Worm (Caenorhabditis elegans) whole organism, mixed stage, embryonic: Measurements from ENCODE around the gene ugt-21.

Experiments
- M03D4.4 ChIP-seq: sonication (generic microtip); optimal IDR thresholded peaks from 2 replicates; lab custom pipeline; 2017; ENCODE audit warnings: mild to moderate bottlenecking, missing genetic modification characterization, missing compliant biosample characterization
- bed-3 ChIP-seq: fragments of 200-800 bp; sonication (Bioruptor generic); optimal IDR thresholded peaks from 3 replicates; lab custom pipeline; 2018; ENCODE audit warnings: mild to moderate bottlenecking, missing genetic modification characterization, moderate library complexity, missing compliant biosample characterization
- blmp-1 ChIP-seq: fragments of 150-350 bp; optimal IDR thresholded peaks from 2 replicates; lab custom pipeline; 2014; ENCODE audit warnings: missing biosample characterization, missing genetic modification characterization
- ceh-39 ChIP-seq: fragments of 150-350 bp; optimal IDR thresholded peaks from 2 replicates; lab custom pipeline; 2014; ENCODE audit warnings: missing biosample characterization, missing genetic modification characterization
- ceh-43 ChIP-seq: fragments of 200-800 bp; sonication (Bioruptor generic); optimal IDR thresholded peaks from 2 replicates; lab custom pipeline; 2018; ENCODE audit warnings: mild to moderate bottlenecking, missing genetic modification characterization, moderate library complexity, missing compliant biosample characterization
- ceh-83 ChIP-seq: fragments of 200-800 bp; sonication (Bioruptor generic); optimal IDR thresholded peaks from 2 replicates; lab custom pipeline; 2018; ENCODE audit warnings: mild to moderate bottlenecking, missing genetic modification characterization, missing compliant biosample characterization
- ces-1 ChIP-seq: fragments of 150-350 bp; optimal IDR thresholded peaks from 2 replicates; lab custom pipeline; 2014; ENCODE audit warnings: missing biosample characterization, missing genetic modification reagents, missing genetic modification characterization
- drap-1 ChIP-seq: fragments of 200-800 bp; sonication (Bioruptor generic); optimal IDR thresholded peaks from 3 replicates; lab custom pipeline; 2018; ENCODE audit warnings: mild to moderate bottlenecking, missing genetic modification characterization, missing compliant biosample characterization
- elt-1 ChIP-seq: sonication (generic microtip); optimal IDR thresholded peaks from 2 replicates; lab custom pipeline; 2017; ENCODE audit warnings: missing genetic modification characterization, mild to moderate bottlenecking, missing compliant biosample characterization, antibody characterized with exemption, moderate library complexity, borderline replicate concordance; ENCODE audit not compliant: insufficient read depth
- flh-1 ChIP-seq: fragments of 200-800 bp; sonication (Bioruptor generic); optimal IDR thresholded peaks from 2 replicates; lab custom pipeline; 2018; ENCODE audit warnings: mild to moderate bottlenecking, missing genetic modification characterization, moderate library complexity, missing compliant biosample characterization
- ham-2 ChIP-seq: fragments of 200-800 bp; sonication (Bioruptor generic); optimal IDR thresholded peaks from 2 replicates; lab custom pipeline; 2018; ENCODE audit warnings: mild to moderate bottlenecking, missing genetic modification characterization, missing compliant biosample characterization
- hlh-1 ChIP-seq: fragments of 150-350 bp; optimal IDR thresholded peaks from 2 replicates; lab custom pipeline; 2014; ENCODE audit warnings: missing biosample characterization, missing genetic modification reagents, missing genetic modification characterization
- lin-13 ChIP-seq: fragments of 150-350 bp; optimal IDR thresholded peaks from 2 replicates; lab custom pipeline; 2014; ENCODE audit warnings: missing biosample characterization, missing genetic modification characterization
- lin-32 ChIP-seq: fragments of 200-800 bp; sonication (Bioruptor generic); optimal IDR thresholded peaks from 2 replicates; lab custom pipeline; 2018; ENCODE audit warnings: mild to moderate bottlenecking, missing genetic modification characterization, missing compliant biosample characterization
- lsy-2 ChIP-seq: fragments of 150-350 bp; optimal IDR thresholded peaks from 2 replicates; lab custom pipeline; 2014; ENCODE audit warnings: missing biosample characterization, missing genetic modification characterization
- mab-5 ChIP-seq: fragments of 150-350 bp; optimal IDR thresholded peaks from 2 replicates; lab custom pipeline; 2014; ENCODE audit warnings: missing biosample characterization, missing genetic modification characterization
- mep-1 ChIP-seq: fragments of 150-350 bp; optimal IDR thresholded peaks from 2 replicates; lab custom pipeline; 2017; ENCODE audit warnings: missing biosample characterization, missing genetic modification reagents, missing genetic modification characterization, inconsistent platforms
- mls-2 ChIP-seq: sonication (generic microtip); optimal IDR thresholded peaks from 2 replicates; lab custom pipeline; 2016; ENCODE audit warnings: mild to moderate bottlenecking, missing genetic modification characterization, moderate library complexity, missing compliant biosample characterization
- nhr-12 ChIP-seq: fragments of 150-350 bp; optimal IDR thresholded peaks from 2 replicates; lab custom pipeline; 2014; ENCODE audit warnings: missing biosample characterization, missing genetic modification characterization
- nhr-237 ChIP-seq: fragments of 150-350 bp; optimal IDR thresholded peaks from 2 replicates; lab custom pipeline; 2014; ENCODE audit warnings: missing biosample characterization, missing genetic modification characterization
- nhr-28 ChIP-seq: fragments of 150-350 bp; optimal IDR thresholded peaks from 2 replicates; lab custom pipeline; 2014; ENCODE audit warnings: missing biosample characterization, missing genetic modification characterization
- nhr-76 ChIP-seq: sonication (generic microtip); optimal IDR thresholded peaks from 2 replicates; lab custom pipeline; 2017; ENCODE audit warnings: missing biosample characterization, missing genetic modification characterization
- pha-4 ChIP-seq: fragments of 150-350 bp; optimal IDR thresholded peaks from 2 replicates; lab custom pipeline; 2018; ENCODE audit warnings: missing biosample characterization, missing genetic modification reagents, missing genetic modification characterization
- sem-2 ChIP-seq: fragments of 200-800 bp; sonication (Bioruptor generic); optimal IDR thresholded peaks from 2 replicates; lab custom pipeline; 2018; ENCODE audit warnings: mild to moderate bottlenecking, missing genetic modification characterization, missing compliant biosample characterization
- snpc-4 ChIP-seq: fragments of 150-350 bp; optimal IDR thresholded peaks from 2 replicates; lab custom pipeline; 2014; ENCODE audit warnings: missing biosample characterization, missing genetic modification characterization
- sptf-1 ChIP-seq: sonication (generic microtip); optimal IDR thresholded peaks from 2 replicates; lab custom pipeline; 2017; ENCODE audit warnings: mild to moderate bottlenecking, missing genetic modification characterization, moderate library complexity, missing compliant biosample characterization
- unc-120 ChIP-seq: sonication (generic microtip); optimal IDR thresholded peaks from 2 replicates; lab custom pipeline; 2017; ENCODE audit warnings: missing genetic modification characterization, missing compliant biosample characterization; ENCODE audit not compliant: poor library complexity, severe bottlenecking
- unc-62 ChIP-seq: fragments of 150-350 bp; optimal IDR thresholded peaks from 2 replicates; lab custom pipeline; 2014; ENCODE audit warnings: missing biosample characterization, missing genetic modification reagents, missing genetic modification characterization
- zip-8 ChIP-seq: fragments of 150-350 bp; optimal IDR thresholded peaks from 2 replicates; lab custom pipeline; 2014; ENCODE audit warnings: missing biosample characterization, missing genetic modification characterization
- ztf-11 ChIP-seq: fragments of 150-350 bp; optimal IDR thresholded peaks from 2 replicates; lab custom pipeline; 2014; ENCODE audit warnings: missing biosample characterization, missing genetic modification characterization

Gene ugt-21

DNA sequence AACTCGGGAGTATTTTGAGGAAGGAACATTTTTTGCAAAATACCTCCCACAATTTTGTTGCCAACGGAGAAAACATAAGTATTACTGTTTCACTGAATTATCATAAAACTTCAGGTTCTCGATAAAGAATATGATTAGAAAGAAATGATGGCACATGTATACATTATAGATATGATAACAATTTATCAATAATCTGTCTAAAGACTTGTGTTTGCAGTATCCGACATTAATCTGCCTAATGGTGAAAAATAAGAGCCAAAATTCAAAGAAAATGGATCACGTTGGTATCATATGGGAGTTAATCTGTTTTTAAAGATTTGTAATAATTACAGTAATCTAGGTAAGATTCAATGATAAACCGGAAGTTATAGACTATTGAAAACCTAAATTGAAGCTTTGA is 20.5 kb downstream of the ugt-21 start:
- TF ChIP-seq drap-1 (no peak), snpc-4 (tag; lab: Kevin White, UChicago) (no peak), mls-2 (tag; lab: Kevin White, UChicago) (no peak), unc-120 (tag; lab: Kevin White, UChicago) (no peak), nhr-28 (tag; lab: Kevin White, UChicago) (no peak), nhr-12 (no peak), bed-3 (GFP tag; lab: Kevin White, UChicago) (no peak), ham-2 (no peak)

DNA sequence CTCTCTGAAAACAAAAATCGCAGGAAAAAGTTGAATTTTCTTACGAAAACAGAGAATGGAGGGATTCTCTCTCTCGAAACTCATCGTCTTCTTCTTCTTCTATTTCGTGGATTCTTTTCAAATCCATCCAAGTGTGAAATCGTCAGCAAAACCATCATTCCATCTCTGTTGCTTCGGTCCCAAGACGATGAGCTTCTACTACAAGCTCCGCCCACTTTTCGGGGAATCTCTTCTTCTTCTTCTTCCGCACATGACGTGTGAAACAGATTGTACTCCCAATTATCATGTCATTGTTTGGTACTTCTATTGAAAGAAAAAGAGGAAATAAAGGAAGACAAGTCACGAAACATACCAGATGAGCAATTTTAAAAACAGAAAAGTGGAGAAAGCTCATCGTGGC is 23.0 kb downstream of the ugt-21 start:
- TF ChIP-seq nhr-12 (no peak), unc-62 (GFP tag; lab: Kevin White, UChicago) (no peak)
- TF ChIP-seq, all 35 proteins: peak for 0

DNA sequence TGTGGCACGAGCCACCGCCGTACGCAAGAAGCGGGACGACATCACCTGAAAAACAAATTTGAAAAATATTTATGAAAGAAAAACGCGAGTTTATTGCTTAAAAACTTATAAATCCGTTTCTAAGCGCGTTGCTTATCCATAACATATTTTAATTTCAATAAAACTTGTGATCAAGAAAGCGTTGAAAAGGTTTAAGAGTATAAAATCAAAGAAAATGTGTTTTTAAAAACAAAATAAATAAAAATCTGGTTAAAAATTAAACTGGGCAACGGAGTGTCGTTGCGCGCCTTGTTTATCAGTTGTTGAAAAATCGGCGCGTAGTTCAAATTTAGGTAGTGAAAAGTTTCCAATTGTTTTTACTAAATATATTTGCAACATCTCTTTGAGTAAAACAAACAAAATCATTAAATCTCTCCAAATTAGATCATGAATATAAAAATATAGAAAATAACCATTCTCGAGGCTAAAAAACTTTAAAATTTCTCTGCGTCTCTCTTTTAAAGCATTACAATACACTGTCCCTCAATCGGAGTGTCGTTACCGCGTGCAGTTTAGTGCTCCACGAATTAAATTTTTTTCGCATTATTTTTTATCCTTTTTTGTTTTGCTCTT is 24.8 kb downstream of the ugt-21 start, which contains the start of gene ndua-5:
ndua-5 (minus strand) TSS at position 51 of the 612 bp plus-strand sequence.
- TF ChIP-seq ham-2 (no peak), ces-1 (GFP tag; lab: Kevin White, UChicago) (peak; percentile 36), lsy-2 (tag; lab: Kevin White, UChicago) (peak; percentile 52), nhr-237 (tag; lab: Kevin White, UChicago) (peak; percentile 29), mep-1 (tag; lab: Kevin White, UChicago) (no peak)
- TF ChIP-seq, all 35 proteins: peak for 3

DNA sequence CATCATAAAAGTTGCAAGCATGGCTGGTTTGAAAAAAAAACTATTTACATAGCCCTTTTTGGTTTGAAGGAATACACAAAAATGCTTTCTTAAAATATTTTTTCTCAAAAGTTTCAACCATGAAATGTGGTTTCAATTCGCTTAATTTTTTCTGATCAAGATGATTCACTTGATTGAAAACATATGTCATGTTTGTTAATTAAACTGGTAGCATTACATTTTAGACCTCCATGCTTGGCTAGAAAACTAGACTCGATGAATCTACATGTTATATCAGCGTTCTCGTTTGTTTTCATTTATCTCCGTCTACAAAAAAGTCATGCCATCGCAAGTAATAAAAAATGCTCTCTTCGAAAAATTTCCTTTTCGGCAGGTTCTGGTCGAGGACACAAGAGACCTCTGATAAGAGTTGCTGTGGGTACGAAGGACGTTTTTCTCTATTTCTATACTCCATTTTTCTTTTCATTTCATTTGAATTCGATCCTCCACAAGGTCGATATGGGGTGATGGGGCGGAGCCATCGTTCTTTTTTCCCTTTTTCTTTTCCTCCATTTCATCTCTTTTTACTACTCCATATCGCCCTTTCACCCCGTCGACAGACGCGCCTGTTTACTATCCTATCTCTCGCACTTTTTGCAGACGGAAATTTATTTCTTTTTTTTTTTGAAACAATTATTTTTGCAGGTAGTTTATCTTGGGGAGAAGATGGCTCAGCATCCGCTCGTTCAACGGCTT is 25.7 kb downstream of the ugt-21 start, which contains the start of gene elo-1:
elo-1 (plus strand) TSS at position 685 of the 735 bp plus-strand sequence.
- TF ChIP-seq blmp-1 (tag; lab: Kevin White, UChicago) (no peak), hlh-1 (tag; lab: Kevin White, UChicago) (peak; percentile 10)

DNA sequence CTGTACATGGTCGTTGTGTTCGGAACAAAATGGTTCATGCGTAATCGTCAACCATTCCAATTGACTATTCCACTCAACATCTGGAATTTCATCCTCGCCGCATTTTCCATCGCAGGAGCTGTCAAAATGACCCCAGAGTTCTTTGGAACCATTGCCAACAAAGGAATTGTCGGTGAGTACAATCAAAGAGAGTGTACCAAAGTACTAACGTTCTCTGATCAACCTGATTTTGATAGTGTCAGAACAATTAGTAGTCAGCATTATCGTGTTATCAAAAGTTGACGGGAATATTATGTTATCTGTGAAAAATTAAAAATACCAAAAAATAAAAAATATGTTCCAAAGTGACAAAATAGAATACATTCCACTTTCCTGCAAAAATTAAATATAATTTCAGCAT is 26.9 kb downstream of the ugt-21 start:
- TF ChIP-seq pha-4 (tag; lab: Kevin White, UChicago) (no peak), lin-13 (tag; lab: Kevin White, UChicago) (no peak), ztf-11 (no peak), ham-2 (no peak), nhr-28 (tag; lab: Kevin White, UChicago) (no peak), nhr-237 (tag; lab: Kevin White, UChicago) (no peak), sem-2 (GFP tag; lab: Kevin White, UChicago) (no peak), sptf-1 (no peak), flh-1 (GFP tag; lab: Kevin White, UChicago) (no peak), ceh-43 (no peak), mab-5 (tag; lab: Kevin White, UChicago) (no peak), mep-1 (tag; lab: Kevin White, UChicago) (no peak), elt-1 (no peak), ceh-39 (tag; lab: Kevin White, UChicago) (no peak), lin-32 (GFP tag; lab: Kevin White, UChicago) (no peak), ceh-83 (GFP tag; lab: Kevin White, UChicago) (no peak), nhr-76 (tag; lab: Kevin White, UChicago) (no peak), mls-2 (tag; lab: Kevin White, UChicago) (no peak), lsy-2 (tag; lab: Kevin White, UChicago) (no peak), ces-1 (GFP tag; lab: Kevin White, UChicago) (no peak)

DNA sequence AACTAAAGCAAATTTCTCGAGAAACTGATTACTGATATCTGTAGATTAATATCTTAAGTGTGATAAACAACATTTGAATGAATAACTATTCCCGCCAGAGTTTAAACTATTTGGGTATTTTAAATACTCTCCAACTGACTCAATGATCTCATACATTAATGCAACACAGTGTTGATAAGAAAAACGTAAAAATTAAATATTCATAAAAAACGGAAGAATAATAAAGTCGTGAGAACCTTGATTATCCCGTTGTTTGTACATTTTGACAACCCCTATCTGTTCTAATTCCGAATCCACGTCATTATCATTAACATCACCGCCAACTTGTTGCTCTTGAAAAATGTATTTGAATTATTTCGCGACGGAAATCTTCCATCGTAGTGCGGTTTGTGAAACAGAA is 29.5 kb downstream of the ugt-21 start, which contains the start of gene elo-7:
elo-7 (plus strand) TSS at position 301 of the 400 bp plus-strand sequence.
- TF ChIP-seq flh-1 (GFP tag; lab: Kevin White, UChicago), result no peak
- no peak for TF ChIP-seq hlh-1 (tag; lab: Kevin White, UChicago)
- no peak for TF ChIP-seq M03D4.4 (tag; lab: Kevin White, UChicago)
- no peak for TF ChIP-seq ceh-39 (tag; lab: Kevin White, UChicago)
- no peak for TF ChIP-seq ceh-83 (GFP tag; lab: Kevin White, UChicago)
- no peak for TF ChIP-seq nhr-237 (tag; lab: Kevin White, UChicago)
- TF ChIP-seq zip-8, result no peak
- TF ChIP-seq snpc-4 (tag; lab: Kevin White, UChicago), result no peak
- TF ChIP-seq unc-62 (GFP tag; lab: Kevin White, UChicago), result no peak
- no peak for TF ChIP-seq mab-5 (tag; lab: Kevin White, UChicago)
- TF ChIP-seq sem-2 (GFP tag; lab: Kevin White, UChicago), result no peak
